Fruit fly (Drosophila melanogaster) whole organism, pupa: ENCODE measurements around the gene Bfc.

ENCODE experiments used
- CG10348 ChIP-seq: fragments of 200-800 bp; sonication (Bioruptor generic); IDR thresholded peaks from 2 replicates; pipeline ENCODE4 v1.3.6; 2022; ENCODE audit warnings: missing biosample characterization, missing genetic modification characterization
- CG12605 ChIP-seq: fragments of 200-800 bp; sonication (Bioruptor generic); IDR thresholded peaks from 2 replicates; pipeline ENCODE4 v1.3.6; 2022; ENCODE audit warnings: missing biosample characterization, missing genetic modification characterization
- CG13204 ChIP-seq: fragments of 200-800 bp; sonication (Bioruptor generic); optimal IDR thresholded peaks from 2 replicates; lab custom pipeline; 2018; ENCODE audit warnings: missing biosample characterization, mild to moderate bottlenecking, missing genetic modification characterization, moderate library complexity
- CG14655 ChIP-seq: fragments of 200-800 bp; sonication (Bioruptor generic); optimal IDR thresholded peaks from 3 replicates; lab custom pipeline; 2017; ENCODE audit warnings: mild to moderate bottlenecking, missing biosample characterization, missing genetic modification reagents, missing genetic modification characterization
- CG15710 ChIP-seq: fragments of 200-800 bp; sonication (Bioruptor generic); optimal IDR thresholded peaks from 2 replicates; lab custom pipeline; 2018; ENCODE audit warnings: missing biosample characterization, mild to moderate bottlenecking, missing genetic modification characterization, moderate library complexity
- CG17806 ChIP-seq: fragments of 200-800 bp; sonication (Bioruptor generic); optimal IDR thresholded peaks from 2 replicates; lab custom pipeline; 2018; ENCODE audit warnings: missing biosample characterization, mild to moderate bottlenecking, missing genetic modification characterization, moderate library complexity
- CG32121 ChIP-seq: fragments of 200-800 bp; sonication (Bioruptor generic); IDR thresholded peaks from 2 replicates; pipeline ENCODE4 v1.3.6; 2022; ENCODE audit warnings: missing biosample characterization, missing genetic modification characterization
- CG34367 ChIP-seq: fragments of 200-800 bp; sonication (Bioruptor generic); optimal IDR thresholded peaks from 2 replicates; lab custom pipeline; 2018; ENCODE audit warnings: missing biosample characterization, mild to moderate bottlenecking, missing genetic modification characterization
- CG4496 ChIP-seq: fragments of 200-800 bp; sonication (Bioruptor generic); IDR thresholded peaks from 3 replicates; pipeline ENCODE4 v1.3.6; 2022; ENCODE audit warnings: missing biosample characterization, missing genetic modification characterization
- CG8159 ChIP-seq: fragments of 200-800 bp; sonication (Bioruptor generic); optimal IDR thresholded peaks from 3 replicates; lab custom pipeline; 2018; ENCODE audit warnings: missing biosample characterization, mild to moderate bottlenecking, missing genetic modification characterization, moderate library complexity
- CG8301 ChIP-seq: fragments of 200-800 bp; sonication (Bioruptor generic); optimal IDR thresholded peaks from 2 replicates; lab custom pipeline; 2018; ENCODE audit warnings: missing biosample characterization, mild to moderate bottlenecking, missing genetic modification characterization
- CG9948 ChIP-seq: fragments of 200-800 bp; sonication (Bioruptor generic); optimal IDR thresholded peaks from 2 replicates; lab custom pipeline; 2018; ENCODE audit warnings: missing biosample characterization, mild to moderate bottlenecking, missing genetic modification characterization, moderate library complexity
- D1 ChIP-seq: fragments of 200-800 bp; sonication (Bioruptor generic); optimal IDR thresholded peaks from 2 replicates; lab custom pipeline; 2018; ENCODE audit warnings: missing biosample characterization, mild to moderate bottlenecking, missing genetic modification characterization, moderate library complexity
- EcR ChIP-seq: fragments of 200-800 bp; sonication (Bioruptor generic); optimal IDR thresholded peaks from 3 replicates; lab custom pipeline; 2019; ENCODE audit warnings: missing biosample characterization, missing genetic modification characterization, mild to moderate bottlenecking, moderate library complexity, missing genetic modification reagents
- Ets98B ChIP-seq: fragments of 200-800 bp; sonication (Bioruptor generic); IDR thresholded peaks from 2 replicates; pipeline ENCODE4 v1.3.6; 2022; ENCODE audit warnings: missing biosample characterization, missing genetic modification characterization
- Pif1A ChIP-seq: fragments of 200-800 bp; sonication (Bioruptor generic); optimal IDR thresholded peaks from 3 replicates; lab custom pipeline; 2016; ENCODE audit warnings: missing biosample characterization, missing genetic modification characterization
- Pif1B ChIP-seq: fragments of 200-800 bp; sonication (Bioruptor generic); optimal IDR thresholded peaks from 3 replicates; lab custom pipeline; 2016; ENCODE audit warnings: missing biosample characterization, missing genetic modification characterization
- Snoo ChIP-seq: fragments of 200-800 bp; sonication (Bioruptor generic); optimal IDR thresholded peaks from 3 replicates; lab custom pipeline; 2017; ENCODE audit warnings: missing biosample characterization, mild to moderate bottlenecking, missing genetic modification characterization, inconsistent platforms
- fd96Ca ChIP-seq: fragments of 200-800 bp; sonication (Bioruptor generic); IDR thresholded peaks from 3 replicates; pipeline ENCODE4 v1.3.6; 2022; ENCODE audit warnings: missing biosample characterization, missing genetic modification characterization
- gl ChIP-seq: fragments of 200-800 bp; sonication (Bioruptor generic); optimal IDR thresholded peaks from 2 replicates; lab custom pipeline; 2018; ENCODE audit warnings: missing biosample characterization, mild to moderate bottlenecking, missing genetic modification characterization
- rn ChIP-seq: fragments of 200-800 bp; sonication (Bioruptor generic); IDR thresholded peaks from 2 replicates; pipeline ENCODE4 v1.3.6; 2022; ENCODE audit warnings: missing biosample characterization, missing genetic modification characterization

The Bfc gene

DNA sequence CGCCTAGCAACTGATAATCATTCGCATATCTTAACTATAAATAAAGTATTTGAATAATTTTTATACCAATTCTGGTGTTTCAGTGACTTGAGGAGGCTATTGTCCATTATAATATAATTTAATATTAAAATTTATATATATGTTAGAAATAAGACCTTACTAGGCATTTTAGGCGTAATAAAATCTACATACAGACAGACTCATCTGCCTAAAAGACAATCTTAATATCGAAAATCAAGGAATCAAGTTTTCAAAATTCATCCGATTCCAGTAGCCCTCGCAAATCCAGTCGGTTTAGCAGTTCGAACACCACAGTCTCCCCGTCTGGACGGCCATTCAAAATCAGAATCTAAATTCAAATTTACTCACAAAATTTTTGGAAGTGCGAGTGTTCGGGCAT lies 1.2 kb downstream of the Bfc start, which contains the start of the genes CG9130 and CG9133:
Gene CG9130, plus strand, starts transcription at position 301 of the 400 bp plus-strand sequence.
Gene CG9133, plus strand, starts transcription at position 301 of the 400 bp plus-strand sequence.
- TF ChIP-seq CG8301 (tag; lab: Kevin White, UChicago) (no peak), CG9948 (no peak), CG4496 (GFP tag; lab: Robert Waterston, UW) (no peak), gl (tag; lab: Kevin White, UChicago) (no peak), Snoo (no peak), Ets98B (GFP tag; lab: Robert Waterston, UW) (no peak), Pif1A (no peak), CG17806 (tag; lab: Kevin White, UChicago) (no peak), CG12605 (GFP tag; lab: Robert Waterston, UW) (no peak), CG32121 (GFP tag; lab: Robert Waterston, UW) (no peak), CG13204 (no peak), D1 (no peak), CG14655 (GFP tag; lab: Kevin White, UChicago) (no peak)

DNA sequence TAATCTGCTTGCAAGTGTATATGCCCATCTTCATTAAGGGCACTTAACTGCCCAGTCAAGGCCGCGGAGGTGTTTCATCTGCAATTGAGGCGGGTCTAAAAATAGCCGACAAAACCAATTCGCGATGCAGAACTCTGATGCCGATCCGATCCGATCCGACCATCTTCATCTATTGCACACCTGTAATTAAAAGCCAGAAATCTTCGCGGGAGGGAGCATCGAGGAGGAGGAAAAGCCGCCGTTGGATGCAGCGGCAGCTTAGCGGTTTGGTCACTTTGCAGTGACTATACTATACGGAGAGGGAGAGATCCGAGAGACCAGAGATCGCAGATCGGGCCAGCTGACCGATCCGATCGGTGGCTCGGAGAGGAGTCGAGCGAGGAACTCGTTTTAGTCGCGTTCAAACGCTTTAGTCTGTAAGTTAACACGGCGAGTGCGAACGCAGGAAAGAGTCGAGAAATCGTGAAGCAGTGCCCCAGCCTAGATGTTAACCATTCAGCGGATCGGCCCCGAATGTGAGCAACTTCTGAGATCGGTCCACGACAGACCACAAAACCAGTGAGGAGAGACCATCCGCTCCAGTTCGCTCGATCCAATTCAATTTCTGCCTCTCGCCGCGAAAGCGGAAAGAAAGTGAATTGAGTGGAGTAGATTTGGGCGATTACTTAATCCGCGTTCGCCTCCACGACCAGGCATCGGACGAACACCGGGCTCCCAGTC lies 5.7 kb downstream of the Bfc start, which contains the start of gene tfc:
Gene tfc, plus strand, starts transcription at position 389 of the 720 bp plus-strand sequence.
- peak; percentile 66 for TF ChIP-seq CG13204
- peak; percentile 50; the same call in 1 of the 2 replicates for TF ChIP-seq Ets98B (GFP tag; lab: Robert Waterston, UW)
- peak; percentile 20; the same call in 1 of the 3 replicates for TF ChIP-seq fd96Ca (GFP tag; lab: Robert Waterston, UW)
- TF ChIP-seq CG14655 (GFP tag; lab: Kevin White, UChicago), result no peak
- TF ChIP-seq CG9948, result no peak
- TF ChIP-seq EcR (GFP tag; lab: Kevin White, UChicago), result peak; percentile 61
- TF ChIP-seq Pif1A, result peak; percentile 29
- no peak for TF ChIP-seq gl (tag; lab: Kevin White, UChicago)
- peak; percentile 49 for TF ChIP-seq CG12605 (GFP tag; lab: Robert Waterston, UW)

DNA sequence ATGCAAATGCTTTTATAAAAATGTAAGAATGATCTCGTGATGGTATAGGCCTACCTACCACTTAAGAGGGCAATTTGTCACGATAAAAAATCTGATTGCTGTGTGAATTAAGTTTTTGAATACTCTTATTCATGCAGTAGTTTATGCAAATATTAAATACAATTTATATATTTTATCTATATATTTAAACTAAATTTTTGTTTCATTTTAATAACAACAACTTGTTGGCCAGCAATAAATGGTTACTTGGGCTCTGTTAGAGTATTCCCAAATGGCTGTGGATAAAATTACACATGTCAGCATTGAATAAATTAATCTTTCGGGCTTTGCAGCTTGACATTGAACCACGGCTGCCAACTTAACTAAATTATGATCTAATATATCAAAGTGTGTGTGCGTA lies 8.1 kb downstream of the Bfc start:
- TF ChIP-seq rn, result no peak
- no peak for TF ChIP-seq CG34367
- TF ChIP-seq CG17806 (tag; lab: Kevin White, UChicago), result no peak
- TF ChIP-seq CG9948, result no peak
- TF ChIP-seq CG8159 (tag; lab: Kevin White, UChicago), result no peak
- no peak for TF ChIP-seq CG15710 (tag; lab: Kevin White, UChicago)
- TF ChIP-seq CG14655 (GFP tag; lab: Kevin White, UChicago), result no peak
- TF ChIP-seq Pif1A, result no peak
- TF ChIP-seq EcR (GFP tag; lab: Kevin White, UChicago), result no peak
- TF ChIP-seq Ets98B (GFP tag; lab: Robert Waterston, UW), result no peak

DNA sequence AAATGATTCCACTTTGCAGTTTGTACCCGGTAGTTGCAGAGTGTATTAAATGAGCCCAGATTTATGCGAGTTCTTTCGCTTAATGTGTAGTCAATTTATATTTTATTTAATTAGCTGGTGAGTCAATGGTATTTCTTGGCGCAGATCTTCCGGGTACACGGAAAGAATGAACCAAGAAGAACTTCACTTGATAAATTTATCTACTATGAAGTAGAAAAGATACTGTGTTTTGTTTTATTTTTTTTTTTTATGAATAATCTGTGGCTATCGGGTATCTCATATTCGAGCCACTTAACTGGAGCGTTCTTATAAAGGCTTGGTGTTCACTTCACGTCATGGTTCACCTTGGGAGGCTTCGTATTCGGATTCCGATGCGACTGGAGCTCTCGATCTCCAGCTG lies 14.5 kb downstream of the Bfc start:
- peak; percentile 33 for TF ChIP-seq CG8301 (tag; lab: Kevin White, UChicago)
- TF ChIP-seq Pif1B (GFP tag; lab: Kevin White, UChicago), result peak; percentile 57
- TF ChIP-seq rn, result no peak
- TF ChIP-seq CG14655 (GFP tag; lab: Kevin White, UChicago), result peak; percentile 69
- TF ChIP-seq Pif1A, result peak; percentile 50
- TF ChIP-seq CG4496 (GFP tag; lab: Robert Waterston, UW), result no peak
- no peak for TF ChIP-seq CG12605 (GFP tag; lab: Robert Waterston, UW)
- TF ChIP-seq CG17806 (tag; lab: Kevin White, UChicago), result no peak
- TF ChIP-seq Ets98B (GFP tag; lab: Robert Waterston, UW), result no peak
- TF ChIP-seq Snoo, result peak; percentile 7
- peak; percentile 25 for TF ChIP-seq CG9948
- no peak for TF ChIP-seq CG15710 (tag; lab: Kevin White, UChicago)
- TF ChIP-seq CG8159 (tag; lab: Kevin White, UChicago), result peak; percentile 25

- TF ChIP-seq CG13204, result peak; percentile 1
- peak; percentile 14; the same call in 1 of the 2 replicates for TF ChIP-seq Ets98B (GFP tag; lab: Robert Waterston, UW)
- peak; percentile 47 for TF ChIP-seq EcR (GFP tag; lab: Kevin White, UChicago)
- TF ChIP-seq CG4496 (GFP tag; lab: Robert Waterston, UW), result peak; percentile 31; the same call in 1 of the 3 replicates
- no peak for TF ChIP-seq CG9948
Observed at dm6 chr3L:1265423-1266002, 15.0 kb downstream of the Bfc start.

DNA sequence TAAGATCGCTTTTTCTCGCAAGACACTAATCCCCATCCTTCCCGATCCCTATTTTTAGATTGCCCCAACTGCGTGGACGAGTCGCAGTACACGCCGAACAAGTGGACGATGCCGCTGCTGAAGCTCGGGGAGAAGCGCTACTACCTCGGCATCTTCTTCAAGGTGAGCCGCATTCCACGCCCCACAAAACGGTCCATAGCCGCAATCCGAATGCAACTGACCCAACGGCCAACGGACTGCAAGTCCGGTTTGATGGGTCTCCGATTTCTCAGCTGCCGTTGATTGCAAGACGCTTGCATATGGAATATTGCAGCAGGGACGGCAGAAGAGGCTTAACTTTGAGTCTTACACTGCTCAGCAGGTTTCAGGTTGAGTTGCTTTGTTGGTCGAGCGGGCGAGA lies 18.5 kb downstream of the Bfc start:
- TF ChIP-seq EcR (GFP tag; lab: Kevin White, UChicago) (peak; percentile 92), fd96Ca (GFP tag; lab: Robert Waterston, UW) (no peak), CG10348 (GFP tag; lab: Robert Waterston, UW) (no peak), Pif1A (no peak), D1 (no peak), CG13204 (peak; percentile 29), Snoo (no peak), CG9948 (no peak), CG4496 (GFP tag; lab: Robert Waterston, UW) (no peak)
